Fruit fly (Drosophila melanogaster) S2 (cell line): Measurements from ENCODE around the gene CG31538.

ENCODE experiments used
- CG8478 ChIP-seq: fragments of >200 bp; optimal IDR thresholded peaks from 2 replicates; lab custom pipeline; 2018
- CTCF ChIP-seq, 2 experiments: fragments of >200 bp; optimal IDR thresholded peaks; 2 replicates each; lab custom pipeline; 2018

- no peak for TF ChIP-seq CG8478 (lab: Kevin White, UChicago)
- no peak for TF ChIP-seq CTCF (optimal IDR thresholded peaks at IDR 0.05; lab: Kevin White, UChicago)
Observed at dm6 chr3R:5308137-5308797, 30.6 kb upstream of the CG31538 start.
